Worm (Caenorhabditis elegans): ENCODE results near the gene cya-1.

The cya-1 gene

ce11 chrIII:9081055-9081454 is 28.0 kb downstream of the cya-1 start, which contains the start of gene far-1:
TSS of gene far-1 (minus strand) at chrIII:9081179.
- TF ChIP-seq skn-1 (tag; optimal IDR thresholded peaks at IDR 0.05) (no peak), ceh-16 (tag; optimal IDR thresholded peaks at IDR 0.05) (no peak), ama-1 (optimal IDR thresholded peaks at IDR 0.05) (peak; percentile 58), unc-62 (GFP tag; optimal IDR thresholded peaks at IDR 0.05) (no peak), blmp-1 (tag; optimal IDR thresholded peaks at IDR 0.05; ENCODE audit: insufficient read depth) (no peak), nhr-11 (tag; optimal IDR thresholded peaks at IDR 0.05) (no peak), zag-1 (tag; optimal IDR thresholded peaks at IDR 0.05) (no peak), aly-2 (tag; optimal IDR thresholded peaks at IDR 0.05) (no peak), fos-1 (tag; optimal IDR thresholded peaks at IDR 0.05) (no peak), ceh-82 (tag; optimal IDR thresholded peaks at IDR 0.05) (no peak), ztf-1 (GFP tag; conservative IDR thresholded peaks at IDR 0.05) (no peak), sem-4 (tag; optimal IDR thresholded peaks at IDR 0.05) (no peak), sma-9 (GFP tag; optimal IDR thresholded peaks at IDR 0.05) (no peak), sma-9 (tag; optimal IDR thresholded peaks at IDR 0.05) (no peak), dmd-4 (tag; optimal IDR thresholded peaks at IDR 0.05) (no peak), gmeb-1 (tag; optimal IDR thresholded peaks at IDR 0.05) (no peak), lin-13 (GFP tag; optimal IDR thresholded peaks at IDR 0.05) (no peak), nhr-237 (tag; optimal IDR thresholded peaks at IDR 0.05) (no peak), peb-1 (tag; optimal IDR thresholded peaks at IDR 0.05) (no peak), mab-5 (tag; optimal IDR thresholded peaks at IDR 0.05) (no peak), nhr-129 (tag; optimal IDR thresholded peaks at IDR 0.05) (peak; percentile 7), alr-1 (tag; optimal IDR thresholded peaks at IDR 0.05) (no peak), lsy-2 (tag; optimal IDR thresholded peaks at IDR 0.05) (peak in 1 of 2 experiments; percentile 18), C34F6.9 (tag; optimal IDR thresholded peaks at IDR 0.05) (peak; percentile 11)

ce11 chrIII:9080127-9080526 is 28.9 kb downstream of the cya-1 start:
- TF ChIP-seq ama-1 (optimal IDR thresholded peaks at IDR 0.05) (peak; percentile 38), nhr-129 (tag; optimal IDR thresholded peaks at IDR 0.05) (peak; percentile 4), nhr-25 (tag; optimal IDR thresholded peaks at IDR 0.05) (no peak)

ce11 chrIII:9077708-9078107 is 31.4 kb downstream of the cya-1 start, which contains the start of gene F02A9.1:
TSS of gene F02A9.1 (minus strand) at chrIII:9077808.
- TF ChIP-seq ztf-4 (tag; optimal IDR thresholded peaks at IDR 0.05) = no peak
- TF ChIP-seq sma-3 (GFP tag; optimal IDR thresholded peaks at IDR 0.05) = no peak

ce11 chrIII:9075539-9075938 is 33.5 kb downstream of the cya-1 start, which contains the start of gene F02A9.7:
TSS of gene F02A9.7 (minus strand) at chrIII:9075639.
- TF ChIP-seq ztf-11 (tag; optimal IDR thresholded peaks at IDR 0.05) = no peak
- no peak for TF ChIP-seq F13H6.1 (tag; optimal IDR thresholded peaks at IDR 0.05)
- TF ChIP-seq lsy-2 (tag; optimal IDR thresholded peaks at IDR 0.05) = no peak
- TF ChIP-seq nhr-77 (tag; optimal IDR thresholded peaks at IDR 0.05) = no peak
- no peak for TF ChIP-seq C34F6.9 (tag; optimal IDR thresholded peaks at IDR 0.05)
- TF ChIP-seq peb-1 (tag; optimal IDR thresholded peaks at IDR 0.05) = no peak
- no peak for TF ChIP-seq nhr-129 (tag; optimal IDR thresholded peaks at IDR 0.05)
- no peak for TF ChIP-seq snpc-4 (tag; optimal IDR thresholded peaks at IDR 0.05)
- no peak for TF ChIP-seq nhr-237 (tag; optimal IDR thresholded peaks at IDR 0.05)
- TF ChIP-seq fos-1 (tag; optimal IDR thresholded peaks at IDR 0.05) = no peak
- no peak for TF ChIP-seq unc-39 (tag; optimal IDR thresholded peaks at IDR 0.05)

- TF ChIP-seq crh-2 (tag; optimal IDR thresholded peaks at IDR 0.05) (no peak), unc-55 (GFP tag; optimal IDR thresholded peaks at IDR 0.05) (no peak), ceh-16 (tag; optimal IDR thresholded peaks at IDR 0.05) (no peak), mdl-1 (tag; optimal IDR thresholded peaks at IDR 0.05) (no peak), sma-9 (GFP tag; optimal IDR thresholded peaks at IDR 0.05) (no peak), sma-9 (tag; optimal IDR thresholded peaks at IDR 0.05) (no peak)
Observed at ce11 chrIII:9072704-9073103, 36.4 kb downstream of the cya-1 start.

- no peak for TF ChIP-seq ZK546.5 (tag; optimal IDR thresholded peaks at IDR 0.05)
- TF ChIP-seq R02D3.7 (tag; optimal IDR thresholded peaks at IDR 0.05) = no peak
- TF ChIP-seq egl-27 (tag; optimal IDR thresholded peaks at IDR 0.05) = no peak
- no peak for TF ChIP-seq nhr-6 (tag; optimal IDR thresholded peaks at IDR 0.05)
Observed at ce11 chrIII:9071372-9071771, 37.7 kb downstream of the cya-1 start, which contains the start of gene lin-12. TSS of gene lin-12 (minus strand) at chrIII:9071472.
